Worm (Caenorhabditis elegans) whole organism, L2 larva: Measurements from ENCODE around the gene nspd-7.

Experiments used
- F13H6.1 ChIP-seq: sonication (generic microtip); optimal IDR thresholded peaks from 2 replicates; lab custom pipeline; 2016; ENCODE audit warnings: missing genetic modification characterization, missing compliant biosample characterization
- ama-1 ChIP-seq: fragments of 150-350 bp; optimal IDR thresholded peaks from 2 replicates; lab custom pipeline; 2018; ENCODE audit warnings: inconsistent platforms
- dmd-4 ChIP-seq: sonication (generic microtip); optimal IDR thresholded peaks from 2 replicates; lab custom pipeline; 2017; ENCODE audit warnings: missing biosample characterization, missing genetic modification characterization
- egl-27 ChIP-seq: sonication (generic microtip); optimal IDR thresholded peaks from 3 replicates; lab custom pipeline; 2017; ENCODE audit warnings: missing biosample characterization, missing genetic modification reagents, missing genetic modification characterization
- lin-39 ChIP-seq: fragments of 150-350 bp; optimal IDR thresholded peaks from 2 replicates; lab custom pipeline; 2014; ENCODE audit warnings: missing biosample characterization, missing genetic modification reagents, missing genetic modification characterization
- mbf-1 ChIP-seq: sonication (generic microtip); optimal IDR thresholded peaks from 2 replicates; lab custom pipeline; 2017; ENCODE audit warnings: missing biosample characterization, missing genetic modification characterization
- nhr-12 ChIP-seq: fragments of 150-350 bp; optimal IDR thresholded peaks from 2 replicates; lab custom pipeline; 2014; ENCODE audit warnings: missing biosample characterization, missing genetic modification characterization
- nhr-237 ChIP-seq: fragments of 150-350 bp; optimal IDR thresholded peaks from 2 replicates; lab custom pipeline; 2014; ENCODE audit warnings: missing biosample characterization, missing genetic modification characterization
- nhr-25 ChIP-seq: fragments of 150-350 bp; sonication (generic microtip); optimal IDR thresholded peaks from 3 replicates; lab custom pipeline; 2014; ENCODE audit warnings: missing biosample characterization, missing genetic modification characterization
- skn-1 ChIP-seq: sonication (generic microtip); optimal IDR thresholded peaks from 2 replicates; lab custom pipeline; 2017; ENCODE audit warnings: missing biosample characterization, missing genetic modification characterization
- snpc-4 ChIP-seq: fragments of 150-350 bp; optimal IDR thresholded peaks from 2 replicates; lab custom pipeline; 2014; ENCODE audit warnings: missing biosample characterization, missing genetic modification characterization
- ztf-4 ChIP-seq: fragments of 150-350 bp; optimal IDR thresholded peaks from 2 replicates; lab custom pipeline; 2014; ENCODE audit warnings: missing biosample characterization, missing genetic modification characterization

ce11 chrIV:10302203-10302602 lies 33.2 kb upstream of the nspd-7 start, which contains the start of gene R09E10.5:
- TF ChIP-seq skn-1 (tag; lab: Kevin White, UChicago), result no peak
- no peak for TF ChIP-seq snpc-4
- no peak for TF ChIP-seq nhr-237 (tag; lab: Kevin White, UChicago)
- no peak for TF ChIP-seq F13H6.1 (tag; lab: Kevin White, UChicago)
- no peak for TF ChIP-seq ama-1 (lab: Kevin White, UChicago)
- TF ChIP-seq mbf-1 (tag; lab: Kevin White, UChicago), result no peak
- TF ChIP-seq nhr-12 (tag; lab: Kevin White, UChicago), result no peak
- TF ChIP-seq egl-27 (tag; lab: Kevin White, UChicago), result no peak
- no peak for TF ChIP-seq ztf-4 (tag; lab: Kevin White, UChicago)
- no peak for TF ChIP-seq dmd-4 (tag; lab: Kevin White, UChicago)
- TF ChIP-seq lin-39, result no peak
- no peak for TF ChIP-seq nhr-25 (tag; lab: Kevin White, UChicago)
